Fruit fly (Drosophila melanogaster) whole organism, adult: Measurements from ENCODE around the gene CycB3.

Experiments
- CG11617 ChIP-seq: fragments of 200-800 bp; sonication (Bioruptor generic); optimal IDR thresholded peaks from 2 replicates; lab custom pipeline; 2017; ENCODE audit warnings: mild to moderate bottlenecking, missing biosample characterization, missing genetic modification reagents, missing genetic modification characterization
- CG12768 ChIP-seq: fragments of 200-800 bp; sonication (Bioruptor generic); optimal IDR thresholded peaks from 2 replicates; lab custom pipeline; 2017; ENCODE audit warnings: missing biosample characterization, missing genetic modification characterization, mild to moderate bottlenecking, moderate library complexity, missing genetic modification reagents
- CG14711 ChIP-seq: fragments of 200-800 bp; sonication (Bioruptor generic); optimal IDR thresholded peaks from 2 replicates; lab custom pipeline; 2018; ENCODE audit warnings: missing biosample characterization, mild to moderate bottlenecking, missing genetic modification characterization, moderate library complexity
- CG1620 ChIP-seq: fragments of 200-800 bp; sonication (Bioruptor generic); optimal IDR thresholded peaks from 2 replicates; lab custom pipeline; 2016; ENCODE audit warnings: missing biosample characterization, missing genetic modification characterization
- CG33017 ChIP-seq: fragments of 200-800 bp; sonication (Bioruptor generic); optimal IDR thresholded peaks from 2 replicates; lab custom pipeline; 2018; ENCODE audit warnings: missing biosample characterization, mild to moderate bottlenecking, missing genetic modification characterization, moderate library complexity
- CG5204 ChIP-seq: fragments of 200-800 bp; sonication (Bioruptor generic); optimal IDR thresholded peaks from 2 replicates; lab custom pipeline; 2016; ENCODE audit warnings: missing biosample characterization, missing genetic modification characterization
- CG7045 ChIP-seq: fragments of 200-800 bp; sonication (Bioruptor generic); optimal IDR thresholded peaks from 2 replicates; lab custom pipeline; 2017; ENCODE audit warnings: missing biosample characterization, mild to moderate bottlenecking, missing genetic modification characterization
- CG7101 ChIP-seq: fragments of 200-800 bp; sonication (Bioruptor generic); optimal IDR thresholded peaks from 2 replicates; lab custom pipeline; 2018; ENCODE audit warnings: missing biosample characterization, mild to moderate bottlenecking, missing genetic modification characterization, moderate library complexity
- Clk ChIP-seq: fragments of 200-800 bp; sonication (Bioruptor generic); optimal IDR thresholded peaks from 2 replicates; lab custom pipeline; 2017; ENCODE audit warnings: missing biosample characterization, missing genetic modification characterization
- Crg-1 ChIP-seq: fragments of 200-800 bp; sonication (Bioruptor generic); optimal IDR thresholded peaks from 2 replicates; lab custom pipeline; 2016; ENCODE audit warnings: missing biosample characterization, missing genetic modification characterization
- Hr96 ChIP-seq: fragments of 200-800 bp; sonication (Bioruptor generic); optimal IDR thresholded peaks from 2 replicates; lab custom pipeline; 2016; ENCODE audit warnings: missing biosample characterization, missing genetic modification characterization
- Mnt ChIP-seq: fragments of 200-800 bp; sonication (Bioruptor generic); optimal IDR thresholded peaks from 2 replicates; lab custom pipeline; 2016; ENCODE audit warnings: missing biosample characterization, mild to moderate bottlenecking, missing genetic modification characterization
- bab1 ChIP-seq: fragments of 200-800 bp; sonication (Bioruptor generic); optimal IDR thresholded peaks from 3 replicates; lab custom pipeline; 2019; ENCODE audit warnings: missing biosample characterization, mild to moderate bottlenecking, missing genetic modification characterization, moderate library complexity
- cic ChIP-seq: fragments of 200-800 bp; sonication (Bioruptor generic); optimal IDR thresholded peaks from 2 replicates; lab custom pipeline; 2017; ENCODE audit warnings: missing biosample characterization, mild to moderate bottlenecking, missing genetic modification characterization, moderate library complexity
- cnc ChIP-seq, 2 experiments: fragments of >200 bp; optimal IDR thresholded peaks; 2 replicates each; lab custom pipeline; 2017
- kay ChIP-seq: fragments of 200-800 bp; sonication (Bioruptor generic); peaks from one replicate; lab custom pipeline; 2016; ENCODE audit warnings: missing biosample characterization, missing genetic modification characterization, borderline replicate concordance
- ovo ChIP-seq: fragments of 200-800 bp; sonication (Bioruptor generic); optimal IDR thresholded peaks from 2 replicates; lab custom pipeline; 2016; ENCODE audit warnings: missing biosample characterization, missing genetic modification characterization
- pad ChIP-seq: fragments of 200-800 bp; sonication (Bioruptor generic); optimal IDR thresholded peaks from 3 replicates; lab custom pipeline; 2017; ENCODE audit warnings: missing biosample characterization, missing genetic modification characterization, mild to moderate bottlenecking, moderate library complexity, missing genetic modification reagents
- tj ChIP-seq: fragments of 200-800 bp; sonication (Bioruptor generic); optimal IDR thresholded peaks from 3 replicates; lab custom pipeline; 2017; ENCODE audit warnings: missing biosample characterization, mild to moderate bottlenecking, missing genetic modification characterization, moderate library complexity
- toe ChIP-seq: fragments of 200-800 bp; sonication (Bioruptor generic); optimal IDR thresholded peaks from 2 replicates; lab custom pipeline; 2016; ENCODE audit warnings: missing biosample characterization, missing genetic modification characterization

Gene CycB3

DNA sequence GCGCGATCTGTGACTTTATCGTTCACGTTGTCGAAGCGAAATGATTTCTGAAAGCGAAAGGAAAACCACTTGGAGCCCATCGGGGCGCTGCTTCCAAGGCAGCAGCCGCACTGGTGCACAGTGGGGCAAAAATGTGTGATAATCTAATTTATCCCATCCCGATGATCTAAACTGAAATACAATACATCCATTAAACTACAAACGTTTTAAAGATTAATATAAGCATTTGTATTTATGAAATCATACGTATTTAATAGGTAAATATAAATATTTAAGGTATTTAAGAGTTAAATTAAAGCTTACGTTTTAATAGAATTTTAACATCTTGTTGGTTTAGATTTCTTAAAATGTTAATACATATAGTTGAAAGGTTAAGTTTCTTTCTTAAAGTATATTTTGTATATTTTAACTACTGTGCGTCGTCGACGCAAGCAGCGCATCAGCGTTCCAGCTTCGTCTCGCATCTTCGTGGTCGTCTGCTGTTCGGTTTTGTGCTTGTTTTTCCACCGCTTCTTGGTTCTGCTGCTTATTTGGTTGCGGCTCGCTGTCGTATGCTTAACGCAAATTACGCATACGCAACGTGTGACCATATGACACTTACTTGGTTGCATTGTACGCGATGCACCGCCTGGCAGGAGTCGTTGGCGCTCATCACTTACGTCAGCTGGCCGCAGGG is 35.5 kb upstream of the CycB3 start, which contains the start of gene CG13643:
CG13643 (minus strand) TSS at position 46 of the 676 bp plus-strand sequence.
- no peak for TF ChIP-seq CG14711 (tag; lab: Kevin White, UChicago)
- TF ChIP-seq pad (GFP tag; lab: Kevin White, UChicago) = no peak
- no peak for TF ChIP-seq Mnt (GFP tag; lab: Kevin White, UChicago)
- no peak for TF ChIP-seq kay (GFP tag; lab: Kevin White, UChicago)
- no peak for TF ChIP-seq CG33017 (tag; lab: Kevin White, UChicago)
- no peak for TF ChIP-seq ovo (GFP tag; lab: Kevin White, UChicago)
- TF ChIP-seq CG11617 (GFP tag; lab: Kevin White, UChicago) = no peak

DNA sequence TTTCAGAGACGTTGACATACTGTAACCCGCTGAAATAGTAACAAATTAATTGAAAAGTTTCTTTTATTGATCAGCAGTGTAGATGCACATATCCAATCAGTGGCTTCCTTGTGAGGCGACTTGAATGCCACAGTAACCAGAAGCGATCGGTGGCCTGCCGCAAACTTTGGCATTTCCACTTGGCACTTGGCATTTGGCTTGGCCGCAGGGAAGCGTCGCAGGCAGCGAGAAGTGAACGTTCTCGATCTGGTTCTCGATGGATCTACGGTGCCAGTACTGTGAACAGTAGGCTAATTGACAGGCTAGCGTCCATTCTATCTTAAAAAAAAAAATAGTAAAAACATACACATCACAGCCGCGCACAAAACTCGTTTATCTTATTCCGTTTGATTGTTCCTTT is 30.2 kb upstream of the CycB3 start, which contains the start of gene CG10845:
CG10845 (plus strand) TSS at position 301 of the 400 bp plus-strand sequence.
- TF ChIP-seq pad (GFP tag; lab: Kevin White, UChicago) (no peak), Crg-1 (GFP tag; lab: Kevin White, UChicago) (no peak), CG5204 (no peak), CG7045 (GFP tag; lab: Kevin White, UChicago) (no peak), Clk (GFP tag; lab: Kevin White, UChicago) (no peak), CG11617 (GFP tag; lab: Kevin White, UChicago) (no peak), Mnt (GFP tag; lab: Kevin White, UChicago) (no peak), toe (no peak), CG1620 (GFP tag; lab: Kevin White, UChicago) (no peak), kay (GFP tag; lab: Kevin White, UChicago) (no peak)

DNA sequence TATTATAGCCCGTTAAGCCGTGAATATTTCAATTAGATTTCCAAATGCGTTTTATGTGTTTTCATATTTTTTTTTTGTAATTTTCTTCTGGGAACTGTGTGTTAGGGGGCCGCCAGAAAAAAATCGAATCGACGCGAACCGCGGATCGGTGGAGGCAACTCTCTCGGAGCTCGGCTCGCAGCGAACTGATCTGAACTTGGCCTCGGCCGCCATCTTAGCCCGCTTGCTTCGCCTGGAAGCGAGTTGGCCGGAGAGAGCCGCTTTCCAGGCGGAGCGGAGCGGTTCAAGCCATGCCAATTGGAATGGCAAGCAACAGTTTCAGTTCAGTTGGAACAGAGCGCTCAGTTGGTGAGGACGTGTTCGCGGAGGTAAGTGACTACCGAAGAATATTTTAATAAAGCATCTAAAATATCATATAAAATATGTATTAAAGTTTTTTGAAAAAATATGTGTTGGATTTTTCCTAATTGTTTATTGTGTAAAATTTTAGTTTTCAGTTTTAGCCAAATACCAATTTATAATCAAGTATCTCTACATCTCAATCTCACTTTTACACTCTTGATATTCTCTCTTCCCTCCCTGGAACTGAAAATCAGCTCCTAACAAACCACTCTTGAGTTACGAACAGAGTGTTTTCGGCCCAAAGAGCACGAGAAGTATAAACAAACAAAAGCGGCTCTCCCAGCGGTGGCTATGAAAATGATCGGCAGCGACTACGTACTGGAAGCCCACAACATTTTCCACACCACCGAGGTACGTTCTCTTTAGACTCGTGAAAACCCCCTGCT is 24.0 kb upstream of the CycB3 start, which contains the start of the genes CG31121 and CG11069:
CG31121 (minus strand) TSS at position 187 of the 788 bp plus-strand sequence.
CG11069 (plus strand) TSS at position 324 of the 788 bp plus-strand sequence.
- TF ChIP-seq ovo (GFP tag; lab: Kevin White, UChicago) = no peak
- no peak for TF ChIP-seq CG1620 (GFP tag; lab: Kevin White, UChicago)
- TF ChIP-seq tj (GFP tag; lab: Kevin White, UChicago) = peak; percentile 18
- no peak for TF ChIP-seq toe
- TF ChIP-seq CG5204 = no peak
- no peak for TF ChIP-seq CG7045 (GFP tag; lab: Kevin White, UChicago)

DNA sequence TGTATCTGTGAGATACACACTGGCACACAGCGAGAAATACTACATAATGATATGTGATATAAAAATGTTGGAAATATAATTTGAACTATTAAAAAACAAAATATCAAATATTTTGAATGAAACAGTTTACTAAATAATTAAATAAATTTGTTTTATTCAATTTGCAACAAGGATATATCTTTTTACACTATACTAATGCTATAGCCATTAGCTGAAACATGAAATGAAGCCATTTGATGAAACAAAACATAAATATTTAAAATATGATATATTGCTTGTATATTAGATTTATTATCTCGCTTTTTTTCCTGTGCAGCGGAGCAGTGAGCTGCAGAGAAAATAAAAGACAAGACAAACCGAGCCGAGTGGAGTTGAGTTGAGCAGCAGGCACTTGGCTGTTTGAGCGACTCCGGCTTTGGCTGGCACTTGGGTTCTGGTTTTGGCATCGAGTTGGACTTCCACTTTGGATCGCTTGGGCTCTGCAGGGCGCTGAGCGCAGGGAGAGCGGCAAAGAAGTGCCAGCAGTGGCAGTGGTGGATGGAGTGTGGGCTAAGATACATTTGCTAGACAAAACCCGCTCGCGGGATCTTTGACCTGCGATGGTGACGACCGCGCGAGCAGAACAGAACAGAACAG is 22.8 kb upstream of the CycB3 start:
- TF ChIP-seq CG1620 (GFP tag; lab: Kevin White, UChicago) (no peak), CG33017 (tag; lab: Kevin White, UChicago) (no peak), CG12768 (GFP tag; lab: Kevin White, UChicago) (no peak), Hr96 (GFP tag; lab: Kevin White, UChicago) (no peak), tj (GFP tag; lab: Kevin White, UChicago) (no peak), ovo (GFP tag; lab: Kevin White, UChicago) (no peak)

DNA sequence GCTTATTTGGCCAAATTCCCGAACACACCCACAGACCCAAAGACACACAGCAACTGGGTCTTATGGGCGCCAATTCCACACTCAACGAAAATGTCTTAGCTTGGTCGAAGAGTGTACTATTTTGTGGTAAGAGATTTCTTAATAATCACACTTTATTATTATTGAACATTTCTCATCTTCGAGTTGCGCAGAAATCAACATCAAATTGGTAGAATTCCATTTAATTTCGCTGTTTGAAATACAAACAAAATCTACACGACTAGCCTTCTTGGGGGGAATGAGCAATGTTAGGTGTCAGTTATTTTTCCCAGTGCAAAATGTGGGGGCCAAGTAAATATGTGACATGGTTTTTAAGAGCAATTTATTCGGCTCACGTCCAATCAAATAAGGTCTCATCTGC is 20.3 kb upstream of the CycB3 start:
- no peak for TF ChIP-seq Hr96 (GFP tag; lab: Kevin White, UChicago)
- TF ChIP-seq pad (GFP tag; lab: Kevin White, UChicago) = no peak
- no peak for TF ChIP-seq CG7101 (tag; lab: Kevin White, UChicago)
- no peak for TF ChIP-seq CG11617 (GFP tag; lab: Kevin White, UChicago)
- no peak for TF ChIP-seq CG14711 (tag; lab: Kevin White, UChicago)
- TF ChIP-seq toe = no peak
- TF ChIP-seq CG12768 (GFP tag; lab: Kevin White, UChicago) = no peak
- TF ChIP-seq cnc (optimal IDR thresholded peaks at IDR 0.05; lab: Kevin White, UChicago) = no peak
- TF ChIP-seq Mnt (GFP tag; lab: Kevin White, UChicago) = no peak
- no peak for TF ChIP-seq Crg-1 (GFP tag; lab: Kevin White, UChicago)
- TF ChIP-seq CG5204 = no peak
- no peak for TF ChIP-seq Clk (GFP tag; lab: Kevin White, UChicago)
- no peak for TF ChIP-seq ovo (GFP tag; lab: Kevin White, UChicago)
- TF ChIP-seq CG7045 (GFP tag; lab: Kevin White, UChicago) = no peak
- no peak for TF ChIP-seq kay (GFP tag; lab: Kevin White, UChicago)
- no peak for TF ChIP-seq bab1 (GFP tag; lab: Kevin White, UChicago)
- TF ChIP-seq cic (GFP tag; lab: Kevin White, UChicago) = no peak
- TF ChIP-seq tj (GFP tag; lab: Kevin White, UChicago) = no peak
- no peak for TF ChIP-seq CG1620 (GFP tag; lab: Kevin White, UChicago)
- TF ChIP-seq CG33017 (tag; lab: Kevin White, UChicago) = no peak

DNA sequence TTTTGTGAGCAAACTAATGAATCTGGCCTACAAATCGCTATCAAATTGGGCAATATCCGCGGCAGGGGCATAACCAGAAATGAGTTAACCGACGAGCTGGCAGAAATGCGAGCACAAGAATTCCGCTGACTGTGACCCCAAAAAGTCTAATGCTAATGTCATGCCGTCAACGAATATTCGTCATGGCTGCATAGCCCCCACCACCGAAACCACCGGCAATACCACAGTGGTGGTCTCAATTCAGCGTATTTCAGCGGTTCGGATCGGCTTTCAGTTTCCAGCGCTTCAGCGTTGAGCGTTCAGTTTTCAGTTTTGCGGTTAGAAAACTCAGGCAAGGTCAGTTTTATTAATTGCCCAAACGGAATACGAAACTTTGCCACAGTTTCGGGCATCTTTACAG is 19.6 kb upstream of the CycB3 start:
- TF ChIP-seq CG7101 (tag; lab: Kevin White, UChicago) = no peak
- no peak for TF ChIP-seq CG1620 (GFP tag; lab: Kevin White, UChicago)
- TF ChIP-seq tj (GFP tag; lab: Kevin White, UChicago) = peak; percentile 92
